Worm (Caenorhabditis elegans) whole organism, L2 larva: ENCODE results near the gene mec-4.

ENCODE experiments used
- F13H6.1 ChIP-seq: sonication (generic microtip); optimal IDR thresholded peaks from 2 replicates; lab custom pipeline; 2016; ENCODE audit warnings: missing genetic modification characterization, missing compliant biosample characterization
- aly-2 ChIP-seq: fragments of 150-350 bp; optimal IDR thresholded peaks from 2 replicates; lab custom pipeline; 2014; ENCODE audit warnings: missing biosample characterization, missing genetic modification characterization
- dmd-4 ChIP-seq: sonication (generic microtip); optimal IDR thresholded peaks from 2 replicates; lab custom pipeline; 2017; ENCODE audit warnings: missing biosample characterization, missing genetic modification characterization
- egl-27 ChIP-seq: sonication (generic microtip); optimal IDR thresholded peaks from 3 replicates; lab custom pipeline; 2017; ENCODE audit warnings: missing biosample characterization, missing genetic modification reagents, missing genetic modification characterization
- lin-13 ChIP-seq: fragments of 150-350 bp; optimal IDR thresholded peaks from 2 replicates; lab custom pipeline; 2014; ENCODE audit warnings: missing biosample characterization, missing genetic modification reagents, missing genetic modification characterization
- mdl-1 ChIP-seq, 2 experiments: fragments of 150-350 bp in 1 of 2; sonication (generic microtip) in 1 of 2; optimal IDR thresholded peaks; 2 replicates each; lab custom pipeline; 2017; ENCODE audit warnings: missing biosample characterization in 2 of 2, missing genetic modification characterization in 2 of 2
- nhr-12 ChIP-seq: fragments of 150-350 bp; optimal IDR thresholded peaks from 2 replicates; lab custom pipeline; 2014; ENCODE audit warnings: missing biosample characterization, missing genetic modification characterization
- nhr-77 ChIP-seq: fragments of 150-350 bp; optimal IDR thresholded peaks from 2 replicates; lab custom pipeline; 2014; ENCODE audit warnings: missing biosample characterization, missing genetic modification characterization
- unc-62 ChIP-seq: fragments of 150-350 bp; optimal IDR thresholded peaks from 2 replicates; lab custom pipeline; 2014; ENCODE audit warnings: missing biosample characterization, missing genetic modification reagents, missing genetic modification characterization
- ztf-11 ChIP-seq: sonication (generic microtip); optimal IDR thresholded peaks from 2 replicates; lab custom pipeline; 2017; ENCODE audit warnings: missing biosample characterization, missing genetic modification characterization

DNA sequence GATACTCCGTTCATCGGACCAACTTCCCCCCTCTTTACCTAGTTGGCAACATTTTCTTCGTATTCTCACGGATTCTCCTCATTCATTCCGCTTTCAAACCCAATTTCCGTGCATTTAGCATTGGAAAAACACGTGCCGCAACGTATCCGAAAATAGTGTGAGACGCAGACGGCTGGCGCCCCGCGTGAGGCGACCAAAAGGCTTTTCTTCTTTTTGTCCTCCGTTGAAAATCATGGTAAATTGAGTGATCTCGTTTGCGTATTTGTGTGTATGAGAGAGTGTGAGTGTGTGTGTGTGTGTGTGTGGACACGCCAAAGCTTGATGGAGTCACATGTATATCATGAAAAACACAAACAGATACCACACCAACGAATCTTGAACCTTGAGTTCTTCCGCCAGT is 10.1 kb downstream of the mec-4 start:
- TF ChIP-seq aly-2 (tag; lab: Kevin White, UChicago) (no peak), unc-62 (GFP tag; lab: Kevin White, UChicago) (no peak), lin-13 (GFP tag; lab: Kevin White, UChicago) (peak; percentile 69), dmd-4 (no peak), nhr-77 (tag; lab: Kevin White, UChicago) (no peak), nhr-12 (tag; lab: Kevin White, UChicago) (peak; percentile 31), ztf-11 (no peak), egl-27 (peak; percentile 88), F13H6.1 (peak; percentile 94), mdl-1 (tag; optimal IDR thresholded peaks at IDR 0.05; lab: Kevin White, UChicago) (peak; percentile 94 to 97)
